Fruit fly (Drosophila melanogaster) whole organism, adult: Measurements from ENCODE around the gene cdi.
A peak's percentile ranks its signal among the peaks of the same experiment; 100 is the strongest.

Experiments used
- CG11617 ChIP-seq: fragments of 200-800 bp; sonication (Bioruptor generic); optimal IDR thresholded peaks from 2 replicates; lab custom pipeline; 2017; ENCODE audit warnings: mild to moderate bottlenecking, missing biosample characterization, missing genetic modification reagents, missing genetic modification characterization
- CG1620 ChIP-seq: fragments of 200-800 bp; sonication (Bioruptor generic); optimal IDR thresholded peaks from 2 replicates; lab custom pipeline; 2016; ENCODE audit warnings: missing biosample characterization, missing genetic modification characterization
- CG33017 ChIP-seq: fragments of 200-800 bp; sonication (Bioruptor generic); optimal IDR thresholded peaks from 2 replicates; lab custom pipeline; 2018; ENCODE audit warnings: missing biosample characterization, mild to moderate bottlenecking, missing genetic modification characterization, moderate library complexity
- Clk ChIP-seq: fragments of 200-800 bp; sonication (Bioruptor generic); optimal IDR thresholded peaks from 2 replicates; lab custom pipeline; 2017; ENCODE audit warnings: missing biosample characterization, missing genetic modification characterization
- Crg-1 ChIP-seq: fragments of 200-800 bp; sonication (Bioruptor generic); optimal IDR thresholded peaks from 2 replicates; lab custom pipeline; 2016; ENCODE audit warnings: missing biosample characterization, missing genetic modification characterization
- kay ChIP-seq: fragments of 200-800 bp; sonication (Bioruptor generic); peaks from one replicate; lab custom pipeline; 2016; ENCODE audit warnings: missing biosample characterization, missing genetic modification characterization, borderline replicate concordance
- ovo ChIP-seq: fragments of 200-800 bp; sonication (Bioruptor generic); optimal IDR thresholded peaks from 2 replicates; lab custom pipeline; 2016; ENCODE audit warnings: missing biosample characterization, missing genetic modification characterization
- tj ChIP-seq: fragments of 200-800 bp; sonication (Bioruptor generic); optimal IDR thresholded peaks from 3 replicates; lab custom pipeline; 2017; ENCODE audit warnings: missing biosample characterization, mild to moderate bottlenecking, missing genetic modification characterization, moderate library complexity

DNA sequence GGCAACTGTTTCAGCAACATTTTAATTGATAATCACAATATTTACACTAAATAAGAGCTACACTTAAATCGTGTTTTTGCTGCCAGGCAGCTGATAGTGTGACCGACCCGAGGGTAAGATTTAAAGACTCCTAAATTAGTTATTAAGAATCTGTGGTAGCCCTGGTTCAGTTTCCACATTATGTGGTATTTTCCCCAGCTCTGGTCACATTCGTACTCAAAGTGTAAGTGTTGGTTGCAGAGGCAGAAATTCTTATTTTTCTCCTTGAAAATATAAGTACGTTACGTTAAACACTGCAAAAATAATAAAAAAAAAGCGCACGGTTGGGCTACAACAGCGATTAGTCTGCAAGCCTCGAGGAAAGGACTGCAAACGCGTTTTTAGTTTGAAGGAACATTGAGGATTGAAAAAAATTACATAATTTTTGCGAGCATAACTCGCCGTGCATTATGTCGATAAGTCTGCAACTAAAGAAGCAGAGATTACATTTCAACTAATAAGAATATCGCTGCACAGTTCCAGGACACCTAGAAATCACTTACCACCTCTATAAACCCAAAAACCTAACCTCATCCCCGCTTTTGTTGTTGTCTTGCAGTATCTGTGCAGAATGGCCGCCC, 839 bp upstream of the cdi start, which contains the start of the genes mRpL55 and ATPsynD:
- TF ChIP-seq CG33017 (tag; lab: Kevin White, UChicago) (peak; percentile 14), Clk (GFP tag; lab: Kevin White, UChicago) (no peak), ovo (GFP tag; lab: Kevin White, UChicago) (no peak), Crg-1 (GFP tag; lab: Kevin White, UChicago) (peak; percentile 4), CG1620 (GFP tag; lab: Kevin White, UChicago) (no peak), CG11617 (peak; percentile 77), tj (no peak), kay (no peak)
